Worm (Caenorhabditis elegans): Measurements from ENCODE around the gene F10A3.17.

ce11 chrV:16120922-16121321, 38.6 kb downstream of the F10A3.17 start, which contains the start of gene skr-3:
- TF ChIP-seq cog-1 (tag; optimal IDR thresholded peaks at IDR 0.05), result no peak
- no peak for TF ChIP-seq tab-1 (GFP tag; IDR thresholded peaks at IDR 0.05)

Data from whole organism, midembryonic.